Fruit fly (Drosophila melanogaster): ENCODE results near the gene CG12576.

Gene CG12576

dm6 chrX:22479207-22479820 is 2.8 kb downstream of the CG12576 start (continued):
- TF ChIP-seq Abd-B (GFP tag; optimal IDR thresholded peaks at IDR 0.05) = no peak
- no peak for TF ChIP-seq Sry-β (GFP tag; optimal IDR thresholded peaks at IDR 0.05)
- TF ChIP-seq Oli (tag; optimal IDR thresholded peaks at IDR 0.05) = peak; percentile 12

DNA sequence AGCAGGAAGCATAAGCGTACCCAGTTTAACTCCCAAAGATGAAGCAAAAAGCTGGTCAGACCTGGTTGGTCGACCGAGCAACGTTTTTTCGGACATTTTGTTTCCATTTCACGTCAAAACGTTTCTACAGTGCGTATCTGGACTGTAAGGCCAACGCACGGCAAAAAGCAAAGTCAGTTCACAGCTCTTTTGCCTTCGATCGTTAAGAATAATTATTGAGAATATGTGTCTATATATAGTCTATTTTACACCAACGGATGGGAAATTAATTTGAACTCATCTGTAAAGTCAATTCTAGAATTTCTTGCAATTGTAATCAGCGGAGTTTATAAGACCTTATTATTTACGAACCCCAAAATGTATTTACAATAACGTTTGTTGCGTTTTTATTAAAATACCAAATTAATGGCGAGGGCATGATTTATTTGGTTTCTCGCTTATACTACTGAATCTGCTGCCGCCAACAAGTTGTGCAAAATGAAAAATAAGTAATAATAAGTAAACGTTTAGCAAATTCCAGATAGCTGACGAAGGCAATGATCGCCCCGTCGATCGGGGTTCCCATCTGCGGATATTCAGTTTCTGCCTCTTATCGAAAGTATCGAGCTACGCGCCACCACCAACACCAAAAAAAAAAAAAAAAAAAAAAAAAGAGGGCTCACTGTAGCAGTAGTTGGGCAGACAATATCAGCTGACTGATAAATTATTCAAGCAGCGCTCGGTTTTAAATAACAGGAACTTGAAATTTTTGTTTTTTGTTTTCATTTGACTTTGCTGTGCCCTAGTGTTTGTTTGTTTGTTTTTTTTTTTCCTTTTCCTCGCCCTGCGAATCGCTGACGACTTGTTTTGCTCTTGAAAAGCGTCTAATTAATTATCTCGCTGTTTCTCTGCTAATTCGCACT is 4.2 kb downstream of the CG12576 start:
- no peak for TF ChIP-seq Trl (optimal IDR thresholded peaks at IDR 0.05)
- TF ChIP-seq Trl (GFP tag; optimal IDR thresholded peaks at IDR 0.05) = no peak
- peak; percentile 64 for TF ChIP-seq grau (tag; optimal IDR thresholded peaks at IDR 0.05)
- 0 out of 2 replicates have a peak, but pooled peaks have one; percentile 10 for TF ChIP-seq Ptx1 (GFP tag; IDR thresholded peaks at IDR 0.05)
- peak; percentile 73 for TF ChIP-seq CG11695 (GFP tag; IDR thresholded peaks at IDR 0.05)
- TF ChIP-seq scrt (GFP tag; optimal IDR thresholded peaks at IDR 0.05) = no peak
- no peak for TF ChIP-seq sqz (GFP tag; optimal IDR thresholded peaks at IDR 0.05)
- TF ChIP-seq CG3281 (GFP tag; optimal IDR thresholded peaks at IDR 0.05) = peak; percentile 32
- TF ChIP-seq slbo (GFP tag; IDR thresholded peaks at IDR 0.05) = peak; percentile 17; the same call in 1 of the 2 replicates
- TF ChIP-seq tll (GFP tag; optimal IDR thresholded peaks at IDR 0.05) = no peak
- TF ChIP-seq CG2678 (tag; optimal IDR thresholded peaks at IDR 0.05) = peak; percentile 30
- peak; percentile 4 for TF ChIP-seq CG17359 (tag; optimal IDR thresholded peaks at IDR 0.05)
- peak; percentile 59 for TF ChIP-seq Med (GFP tag)
- TF ChIP-seq org-1 (GFP tag; optimal IDR thresholded peaks at IDR 0.05) = no peak
- TF ChIP-seq CG7357 (GFP tag; IDR thresholded peaks at IDR 0.05) = no peak
- TF ChIP-seq CG4730 (GFP tag; IDR thresholded peaks at IDR 0.05) = no peak
- TF ChIP-seq CG12769 (tag; optimal IDR thresholded peaks at IDR 0.05) = peak; percentile 0
- TF ChIP-seq CG13894 (tag; optimal IDR thresholded peaks at IDR 0.05) = no peak
- TF ChIP-seq CoRest (tag; optimal IDR thresholded peaks at IDR 0.05) = peak; percentile 18
- TF ChIP-seq fd3F (GFP tag; optimal IDR thresholded peaks at IDR 0.05) = peak; percentile 12
- no peak for TF ChIP-seq CG15479 (GFP tag; optimal IDR thresholded peaks at IDR 0.05)
- no peak for TF ChIP-seq dmrt99B (tag; optimal IDR thresholded peaks at IDR 0.05)
- TF ChIP-seq HmgD (GFP tag; optimal IDR thresholded peaks at IDR 0.05) = no peak
- TF ChIP-seq ftz-f1 (GFP tag; optimal IDR thresholded peaks at IDR 0.05) = no peak
- no peak for TF ChIP-seq slp2 (GFP tag; optimal IDR thresholded peaks at IDR 0.05)
- no peak for TF ChIP-seq CG7928 (GFP tag; optimal IDR thresholded peaks at IDR 0.05)
- TF ChIP-seq en (GFP tag; optimal IDR thresholded peaks at IDR 0.05) = no peak
- peak; percentile 4 for TF ChIP-seq Ets65A (GFP tag)
- peak; percentile 20 for TF ChIP-seq gem (tag; optimal IDR thresholded peaks at IDR 0.05)
- peak; percentile 66 for TF ChIP-seq vvl (GFP tag; IDR thresholded peaks at IDR 0.05)
- TF ChIP-seq CG33557 (GFP tag; optimal IDR thresholded peaks at IDR 0.05) = no peak
- TF ChIP-seq D19A (tag; optimal IDR thresholded peaks at IDR 0.05) = no peak
- no peak for TF ChIP-seq Dip2 (GFP tag; IDR thresholded peaks at IDR 0.05)
- peak; percentile 23; the same call in 1 of the 3 replicates for TF ChIP-seq row (GFP tag; IDR thresholded peaks at IDR 0.05)
- no peak for TF ChIP-seq BtbVII (GFP tag; optimal IDR thresholded peaks at IDR 0.05)
- TF ChIP-seq sens (GFP tag) = peak; percentile 83
- TF ChIP-seq crp (GFP tag; optimal IDR thresholded peaks at IDR 0.05) = peak in 1 of 2 experiments; percentile 16
- no peak for TF ChIP-seq CG4820 (GFP tag; optimal IDR thresholded peaks at IDR 0.05)
- TF ChIP-seq hbn (GFP tag; IDR thresholded peaks at IDR 0.05; ENCODE audit: partially characterized antibody) = no peak
- no peak for TF ChIP-seq run (tag; optimal IDR thresholded peaks at IDR 0.05)
- TF ChIP-seq Rfx (GFP tag; IDR thresholded peaks at IDR 0.05) = peak; percentile 11; the same call in 1 of the 2 replicates
- no peak; the same call in 1 of the 2 replicates for TF ChIP-seq CG9932 (GFP tag; IDR thresholded peaks at IDR 0.05)
- TF ChIP-seq tgo (GFP tag; IDR thresholded peaks at IDR 0.05) = no peak

Data from whole organism, embryonic.